Fruit fly (Drosophila melanogaster) whole organism, embryonic: ENCODE measurements around the gene CG43850.

ENCODE experiments used
- Antp ChIP-seq: fragments of 200-800 bp; sonication (Bioruptor generic); optimal IDR thresholded peaks from 3 replicates; lab custom pipeline; 2016; ENCODE audit warnings: missing biosample characterization, missing genetic modification characterization
- B-H2 ChIP-seq: fragments of 200-800 bp; sonication (Bioruptor generic); optimal IDR thresholded peaks from 2 replicates; lab custom pipeline; 2018; ENCODE audit warnings: missing biosample characterization, mild to moderate bottlenecking, missing genetic modification characterization
- CG10321 ChIP-seq: fragments of 200-800 bp; sonication (Bioruptor generic); IDR thresholded peaks from 2 replicates; pipeline ENCODE4 v1.3.6; 2022; ENCODE audit warnings: missing biosample characterization, missing genetic modification characterization
- CG10431 ChIP-seq: fragments of 200-800 bp; sonication (Bioruptor generic); optimal IDR thresholded peaks from 3 replicates; lab custom pipeline; 2018; ENCODE audit warnings: missing biosample characterization, mild to moderate bottlenecking, missing genetic modification characterization
- CG10543 ChIP-seq: fragments of 200-800 bp; sonication (Bioruptor generic); optimal IDR thresholded peaks from 3 replicates; lab custom pipeline; 2017; ENCODE audit warnings: missing biosample characterization, mild to moderate bottlenecking, missing genetic modification characterization, moderate library complexity
- CG10565 ChIP-seq: fragments of 200-800 bp; sonication (Bioruptor generic); optimal IDR thresholded peaks from 3 replicates; lab custom pipeline; 2016; ENCODE audit warnings: missing biosample characterization, mild to moderate bottlenecking, missing genetic modification characterization
- CG11456 ChIP-seq: fragments of 200-800 bp; sonication (Bioruptor generic); IDR thresholded peaks from 3 replicates; pipeline ENCODE4 v1.3.6; 2022; ENCODE audit warnings: missing biosample characterization, missing genetic modification characterization
- CG11560 ChIP-seq: fragments of 200-800 bp; sonication (Bioruptor generic); IDR thresholded peaks from 3 replicates; pipeline ENCODE4 v1.3.6; 2022; ENCODE audit warnings: missing biosample characterization, missing genetic modification characterization
- CG12155 ChIP-seq: fragments of 200-800 bp; sonication (Bioruptor generic); optimal IDR thresholded peaks from 3 replicates; lab custom pipeline; 2016; ENCODE audit warnings: missing biosample characterization, missing genetic modification characterization
- CG12236 ChIP-seq: fragments of 200-800 bp; sonication (Bioruptor generic); optimal IDR thresholded peaks from 2 replicates; lab custom pipeline; 2016; ENCODE audit warnings: missing biosample characterization, missing genetic modification characterization
- CG12299 ChIP-seq: fragments of 200-800 bp; sonication (Bioruptor generic); optimal IDR thresholded peaks from 2 replicates; lab custom pipeline; 2018; ENCODE audit warnings: missing biosample characterization, mild to moderate bottlenecking, missing genetic modification characterization
- CG17612 ChIP-seq: fragments of 200-800 bp; sonication (Bioruptor generic); IDR thresholded peaks from 2 replicates; pipeline ENCODE4 v1.3.6; 2022; ENCODE audit warnings: missing biosample characterization, missing genetic modification characterization
- CG18619 ChIP-seq: fragments of 200-800 bp; sonication (Bioruptor generic); optimal IDR thresholded peaks from 3 replicates; lab custom pipeline; 2017; ENCODE audit warnings: missing biosample characterization, mild to moderate bottlenecking, missing genetic modification characterization
- CG18764 ChIP-seq: fragments of 200-800 bp; sonication (Bioruptor generic); optimal IDR thresholded peaks from 3 replicates; lab custom pipeline; 2016; ENCODE audit warnings: missing biosample characterization, missing genetic modification characterization
- CG2889 ChIP-seq: fragments of 200-800 bp; sonication (Bioruptor generic); IDR thresholded peaks from 3 replicates; pipeline ENCODE4 v1.3.6; 2022; ENCODE audit warnings: missing biosample characterization, missing genetic modification characterization
- CG31388 ChIP-seq: fragments of 200-800 bp; sonication (Bioruptor generic); optimal IDR thresholded peaks from 2 replicates; lab custom pipeline; 2016; ENCODE audit warnings: missing biosample characterization, missing genetic modification characterization
- CG33213 ChIP-seq: fragments of 200-800 bp; sonication (Bioruptor generic); optimal IDR thresholded peaks from 3 replicates; lab custom pipeline; 2016; ENCODE audit warnings: missing biosample characterization, missing genetic modification characterization
- CG3838 ChIP-seq: fragments of 200-800 bp; sonication (Bioruptor generic); optimal IDR thresholded peaks from 3 replicates; lab custom pipeline; 2016; ENCODE audit warnings: missing biosample characterization, missing genetic modification characterization
- CG4404 ChIP-seq: fragments of 200-800 bp; sonication (Bioruptor generic); IDR thresholded peaks from 2 replicates; pipeline ENCODE4 v1.3.6; 2022; ENCODE audit warnings: missing biosample characterization, missing genetic modification characterization
- CG5245 ChIP-seq: fragments of 200-800 bp; sonication (Bioruptor generic); optimal IDR thresholded peaks from 3 replicates; lab custom pipeline; 2016; ENCODE audit warnings: missing biosample characterization, missing genetic modification characterization
- CG6254 ChIP-seq: fragments of 200-800 bp; sonication (Bioruptor generic); optimal IDR thresholded peaks from 3 replicates; lab custom pipeline; 2017; ENCODE audit warnings: mild to moderate bottlenecking, missing biosample characterization, missing genetic modification reagents, missing genetic modification characterization
- CG6791 ChIP-seq: fragments of 200-800 bp; sonication (Bioruptor generic); IDR thresholded peaks from 3 replicates; pipeline ENCODE4 v1.3.6; 2022; ENCODE audit warnings: missing biosample characterization, missing genetic modification characterization; ENCODE audit not compliant: partially characterized antibody
- CG7556 ChIP-seq: fragments of 200-800 bp; sonication (Bioruptor generic); optimal IDR thresholded peaks from 2 replicates; lab custom pipeline; 2017; ENCODE audit warnings: missing biosample characterization, mild to moderate bottlenecking, missing genetic modification characterization
- CG8924 ChIP-seq: fragments of 200-800 bp; optimal IDR thresholded peaks from 3 replicates; lab custom pipeline; 2019; ENCODE audit warnings: missing biosample characterization, mild to moderate bottlenecking, missing genetic modification characterization, moderate library complexity
- Chrac-16 ChIP-seq: fragments of 200-800 bp; sonication (Bioruptor generic); optimal IDR thresholded peaks from 3 replicates; lab custom pipeline; 2016; ENCODE audit warnings: missing biosample characterization, missing genetic modification characterization
- Dbx ChIP-seq: fragments of 200-800 bp; sonication (Bioruptor generic); IDR thresholded peaks from 3 replicates; pipeline ENCODE4 v1.3.6; 2022; ENCODE audit warnings: missing biosample characterization, missing genetic modification characterization
- E2f1 ChIP-seq: fragments of 200-800 bp; sonication (Bioruptor generic); IDR thresholded peaks from 2 replicates; pipeline ENCODE4 v1.3.6; 2022; ENCODE audit warnings: missing biosample characterization, missing genetic modification characterization
- Ets97D ChIP-seq: fragments of 200-800 bp; sonication (Bioruptor generic); optimal IDR thresholded peaks from 3 replicates; lab custom pipeline; 2016; ENCODE audit warnings: missing biosample characterization, missing genetic modification characterization
- H2.0 ChIP-seq: fragments of 200-800 bp; sonication (Bioruptor generic); IDR thresholded peaks from 2 replicates; pipeline ENCODE4 v1.3.6; 2022; ENCODE audit warnings: missing biosample characterization, missing genetic modification characterization
- HLH54F ChIP-seq: fragments of 200-800 bp; sonication (Bioruptor generic); optimal IDR thresholded peaks from 3 replicates; lab custom pipeline; 2016; ENCODE audit warnings: missing biosample characterization, missing genetic modification characterization
- Hr78 ChIP-seq, 2 experiments: fragments of 200-800 bp in 1 of 2; fragments of >200 bp in 1 of 2; sonication (Bioruptor generic) in 1 of 2; optimal IDR thresholded peaks; 2 replicates each; lab custom pipeline; 2017 to 2019; ENCODE audit warnings: missing biosample characterization in 2 of 2, missing genetic modification characterization in 2 of 2, mild to moderate bottlenecking in 1 of 2, moderate library complexity in 1 of 2
- Sry-δ ChIP-seq: fragments of 200-800 bp; sonication (Bioruptor generic); optimal IDR thresholded peaks from 2 replicates; lab custom pipeline; 2016; ENCODE audit warnings: missing biosample characterization, missing genetic modification characterization
- abd-A ChIP-seq: fragments of 200-800 bp; sonication (Bioruptor generic); optimal IDR thresholded peaks from 3 replicates; lab custom pipeline; 2019; ENCODE audit warnings: missing biosample characterization, mild to moderate bottlenecking, missing genetic modification characterization, moderate library complexity
- disco-r ChIP-seq: fragments of 200-800 bp; sonication (Bioruptor generic); optimal IDR thresholded peaks from 2 replicates; lab custom pipeline; 2016; ENCODE audit warnings: missing biosample characterization, missing genetic modification characterization
- dpn ChIP-seq, 2 experiments: fragments of 200-800 bp; sonication (Bioruptor generic); optimal IDR thresholded peaks; 3 replicates each; lab custom pipeline; 2016; ENCODE audit warnings: missing biosample characterization in 2 of 2, missing genetic modification characterization in 2 of 2
- esg ChIP-seq: fragments of 200-800 bp; sonication (Bioruptor generic); conservative IDR thresholded peaks from 2 replicates; pipeline ENCODE4 v1.3.6; 2022; ENCODE audit warnings: missing biosample characterization, missing genetic modification characterization
- gem ChIP-seq: fragments of 200-800 bp; sonication (Bioruptor generic); optimal IDR thresholded peaks from 2 replicates; lab custom pipeline; 2019; ENCODE audit warnings: missing biosample characterization, mild to moderate bottlenecking, missing genetic modification characterization, moderate library complexity
- grn ChIP-seq: fragments of 200-800 bp; sonication (Bioruptor generic); optimal IDR thresholded peaks from 3 replicates; lab custom pipeline; 2017; ENCODE audit warnings: missing biosample characterization, missing genetic modification characterization
- her ChIP-seq: fragments of 200-800 bp; sonication (Bioruptor generic); optimal IDR thresholded peaks from 2 replicates; lab custom pipeline; 2016; ENCODE audit warnings: missing biosample characterization, missing genetic modification characterization
- kah ChIP-seq: fragments of 200-800 bp; sonication (Bioruptor generic); optimal IDR thresholded peaks from 2 replicates; lab custom pipeline; 2018; ENCODE audit warnings: missing biosample characterization, mild to moderate bottlenecking, missing genetic modification characterization
- maf-S ChIP-seq: fragments of 200-800 bp; sonication (Bioruptor generic); optimal IDR thresholded peaks from 2 replicates; lab custom pipeline; 2016; ENCODE audit warnings: missing biosample characterization, missing genetic modification characterization
- nom ChIP-seq: fragments of 200-800 bp; sonication (Bioruptor generic); optimal IDR thresholded peaks from 2 replicates; lab custom pipeline; 2017; ENCODE audit warnings: missing biosample characterization, missing genetic modification characterization, mild to moderate bottlenecking, moderate library complexity, missing genetic modification reagents
- peb ChIP-seq: fragments of 200-800 bp; sonication (Bioruptor generic); IDR thresholded peaks from 2 replicates; pipeline ENCODE4 v1.3.6; 2022; ENCODE audit warnings: missing biosample characterization, missing genetic modification characterization
- run ChIP-seq: fragments of 200-800 bp; sonication (Bioruptor generic); optimal IDR thresholded peaks from 3 replicates; lab custom pipeline; 2018; ENCODE audit warnings: missing biosample characterization, mild to moderate bottlenecking, missing genetic modification characterization
- salm ChIP-seq: fragments of 200-800 bp; sonication (Bioruptor generic); optimal IDR thresholded peaks from 2 replicates; lab custom pipeline; 2018; ENCODE audit warnings: missing biosample characterization, mild to moderate bottlenecking, missing genetic modification characterization
- sima ChIP-seq: fragments of 200-800 bp; sonication (Bioruptor generic); optimal IDR thresholded peaks from 2 replicates; lab custom pipeline; 2016; ENCODE audit warnings: missing biosample characterization, missing genetic modification characterization
- sna ChIP-seq: fragments of 200-800 bp; sonication (Bioruptor generic); IDR thresholded peaks from 2 replicates; pipeline ENCODE4 v1.3.6; 2022; ENCODE audit warnings: missing biosample characterization, missing genetic modification characterization; ENCODE audit not compliant: partially characterized antibody
- stc ChIP-seq: fragments of 200-800 bp; sonication (Bioruptor generic); IDR thresholded peaks from 2 replicates; pipeline ENCODE4 v1.3.6; 2022; ENCODE audit warnings: missing biosample characterization, missing genetic modification characterization
- tin ChIP-seq: fragments of 200-800 bp; sonication (Bioruptor generic); optimal IDR thresholded peaks from 3 replicates; lab custom pipeline; 2016; ENCODE audit warnings: missing biosample characterization, missing genetic modification characterization
- usp ChIP-seq: fragments of >200 bp; optimal IDR thresholded peaks from 2 replicates; lab custom pipeline; 2017; ENCODE audit warnings: missing biosample characterization, missing genetic modification characterization
- wdn ChIP-seq: fragments of 200-800 bp; sonication (Bioruptor generic); IDR thresholded peaks from 2 replicates; pipeline ENCODE4 v1.3.6; 2022; ENCODE audit warnings: missing biosample characterization, missing genetic modification characterization

Gene CG43850

DNA sequence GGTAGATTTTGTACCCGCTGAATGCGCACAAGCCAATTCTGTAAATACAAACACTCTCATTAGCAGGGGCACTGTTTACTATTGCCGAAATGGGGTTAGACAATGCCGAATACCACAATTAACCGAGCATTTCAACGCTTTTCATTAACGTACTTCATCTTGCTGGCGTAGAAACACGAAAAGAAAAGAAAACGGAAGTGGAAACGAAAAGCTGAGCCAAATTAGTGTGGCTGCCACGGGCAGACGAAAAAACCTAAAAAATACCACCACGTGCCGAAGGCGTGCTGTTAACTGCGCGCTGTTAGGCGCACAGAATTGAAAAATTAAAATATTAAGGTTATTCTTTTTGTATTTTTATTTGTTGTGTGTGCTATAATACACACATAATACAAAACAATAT is 20.3 kb upstream of the CG43850 start, which contains the start of gene RpL24 (continued):
- TF ChIP-seq grn (peak; percentile 77), peb (GFP tag; lab: Robert Waterston, UW) (no peak), CG10565 (GFP tag; lab: Kevin White, UChicago) (peak; percentile 70), CG8924 (tag; lab: Kevin White, UChicago) (peak; percentile 72), HLH54F (GFP tag; lab: Kevin White, UChicago) (peak; percentile 83), kah (peak; percentile 92), Sry-δ (GFP tag; lab: Kevin White, UChicago) (peak; percentile 55), CG18764 (GFP tag; lab: Kevin White, UChicago) (peak; percentile 89), CG6791 (GFP tag; lab: Robert Waterston, UW) (0 out of 3 replicates have a peak, but pooled peaks have one; percentile 29), CG11560 (tag; lab: Robert Waterston, UW) (no peak), esg (GFP tag; lab: Robert Waterston, UW) (no peak), her (GFP tag; lab: Kevin White, UChicago) (peak; percentile 93), tin (GFP tag; lab: Kevin White, UChicago) (peak; percentile 88), CG3838 (peak; percentile 62), CG33213 (GFP tag; lab: Kevin White, UChicago) (peak; percentile 97), nom (GFP tag; lab: Kevin White, UChicago) (peak; percentile 93), CG17612 (GFP tag; lab: Robert Waterston, UW) (peak; percentile 71; the same call in 1 of the 2 replicates), CG12155 (GFP tag; lab: Kevin White, UChicago) (peak; percentile 71), abd-A (no peak), CG10321 (GFP tag; lab: Robert Waterston, UW) (peak; percentile 70), Ets97D (GFP tag; lab: Kevin White, UChicago) (peak; percentile 99), CG6254 (GFP tag; lab: Kevin White, UChicago) (peak; percentile 86), CG12299 (tag; lab: Kevin White, UChicago) (peak; percentile 84), CG11456 (GFP tag; lab: Robert Waterston, UW) (peak; percentile 94), Antp (GFP tag; lab: Kevin White, UChicago) (peak; percentile 70), CG12236 (GFP tag; lab: Kevin White, UChicago) (peak; percentile 92), CG4404 (GFP tag; lab: Robert Waterston, UW) (no peak), sna (GFP tag; lab: Robert Waterston, UW) (no peak), Hr78 (GFP tag; optimal IDR thresholded peaks at IDR 0.05; lab: Kevin White, UChicago) (no peak), stc (GFP tag; lab: Robert Waterston, UW) (peak; percentile 88), sima (peak; percentile 90), CG10543 (GFP tag; lab: Kevin White, UChicago) (peak; percentile 96), dpn (GFP tag; optimal IDR thresholded peaks at IDR 0.05; lab: Kevin White, UChicago) (peak; percentile 80 to 92), maf-S (GFP tag; lab: Kevin White, UChicago) (peak; percentile 90), wdn (GFP tag; lab: Robert Waterston, UW) (peak; percentile 83), CG31388 (GFP tag; lab: Kevin White, UChicago) (peak; percentile 39), Dbx (peak; percentile 89), B-H2 (GFP tag; lab: Kevin White, UChicago) (peak; percentile 97), CG18619 (peak; percentile 95), CG10431 (GFP tag; lab: Kevin White, UChicago) (peak; percentile 93), H2.0 (GFP tag; lab: Robert Waterston, UW) (peak; percentile 82), gem (tag; lab: Kevin White, UChicago) (peak; percentile 80), CG5245 (GFP tag; lab: Kevin White, UChicago) (peak; percentile 80), salm (tag; lab: Kevin White, UChicago) (peak; percentile 84), CG7556 (GFP tag; lab: Kevin White, UChicago) (peak; percentile 71), Chrac-16 (peak; percentile 71), E2f1 (peak; percentile 74), run (peak; percentile 83), CG2889 (GFP tag; lab: Robert Waterston, UW) (peak; percentile 53; the same call in 1 of the 3 replicates), disco-r (GFP tag; lab: Kevin White, UChicago) (peak; percentile 89), usp (GFP tag; lab: Kevin White, UChicago) (no peak)
